Worm (Caenorhabditis elegans): Measurements from ENCODE around the gene T21D9.2.

Gene T21D9.2

ce11 chrX:2056875-2057274, 39.8 kb downstream of the T21D9.2 start:
- 0 out of 2 replicates have a peak, but pooled peaks have one; percentile 7 for TF ChIP-seq set-16 (GFP tag; IDR thresholded peaks at IDR 0.05)

ce11 chrX:2051602-2052001, 45.1 kb downstream of the T21D9.2 start, which contains the start of gene Y102A11A.1:
Gene Y102A11A.1, plus strand, starts transcription at chrX:2051824.
- TF ChIP-seq aly-2 (tag; optimal IDR thresholded peaks at IDR 0.05) (no peak), lin-38 (GFP tag; IDR thresholded peaks at IDR 0.05) (no peak), dve-1 (tag; optimal IDR thresholded peaks at IDR 0.05; ENCODE audit: insufficient read depth) (peak; percentile 21), madf-5 (GFP tag; IDR thresholded peaks at IDR 0.05) (no peak), pqm-1 (tag; optimal IDR thresholded peaks at IDR 0.05) (peak; percentile 64), daf-16 (GFP tag; optimal IDR thresholded peaks at IDR 0.05) (no peak), daf-16 (tag; optimal IDR thresholded peaks at IDR 0.05) (peak; percentile 56), nhr-25 (tag; optimal IDR thresholded peaks at IDR 0.05; ENCODE audit: borderline replicate concordance, insufficient read depth) (no peak), dmd-6 (GFP tag; IDR thresholded peaks at IDR 0.05) (peak; percentile 16; the same call in 1 of the 2 replicates)

- no peak for TF ChIP-seq gei-8 (GFP tag; optimal IDR thresholded peaks at IDR 0.05)
- TF ChIP-seq unc-62 (GFP tag; optimal IDR thresholded peaks at IDR 0.05 in 1 of 2), result peak in 1 of 2 experiments; percentile 96
- no peak for TF ChIP-seq unc-62 (tag; optimal IDR thresholded peaks at IDR 0.05)
Measured at ce11 chrX:2050212-2050611, 46.5 kb downstream of the T21D9.2 start.

ce11 chrX:2048865-2049405, 47.8 kb downstream of the T21D9.2 start:
- TF ChIP-seq set-16 (GFP tag; IDR thresholded peaks at IDR 0.05) (no peak), lsy-2 (tag; optimal IDR thresholded peaks at IDR 0.05) (no peak), lir-3 (tag; optimal IDR thresholded peaks at IDR 0.05) (no peak), arid-1 (GFP tag; conservative IDR thresholded peaks at IDR 0.05) (no peak), mep-1 (tag; optimal IDR thresholded peaks at IDR 0.05) (no peak), mes-2 (tag; optimal IDR thresholded peaks at IDR 0.05; ENCODE audit: poor library complexity, severe bottlenecking) (no peak), fkh-10 (GFP tag; optimal IDR thresholded peaks at IDR 0.05) (peak; percentile 28), nhr-237 (tag; optimal IDR thresholded peaks at IDR 0.05) (no peak), duxl-1 (tag; optimal IDR thresholded peaks at IDR 0.05; ENCODE audit: poor library complexity) (no peak)

- TF ChIP-seq zfp-3 (GFP tag; conservative IDR thresholded peaks at IDR 0.05), result no peak
- no peak for TF ChIP-seq aly-2 (tag; optimal IDR thresholded peaks at IDR 0.05)
- no peak for TF ChIP-seq mxl-2 (GFP tag; conservative IDR thresholded peaks at IDR 0.05)
- no peak for TF ChIP-seq zag-1 (tag; optimal IDR thresholded peaks at IDR 0.05)
- no peak for TF ChIP-seq zfp-2 (tag; optimal IDR thresholded peaks at IDR 0.05)
- no peak for TF ChIP-seq Y48G9A.11 (GFP tag; IDR thresholded peaks at IDR 0.05)
- TF ChIP-seq T20F7.1 (GFP tag; optimal IDR thresholded peaks at IDR 0.05), result no peak
- no peak for TF ChIP-seq ces-1 (GFP tag; optimal IDR thresholded peaks at IDR 0.05)
- peak in 1 of 2 experiments; percentile 88 for TF ChIP-seq unc-62 (GFP tag; optimal IDR thresholded peaks at IDR 0.05 in 1 of 2)
- no peak for TF ChIP-seq unc-62 (tag; optimal IDR thresholded peaks at IDR 0.05)
- TF ChIP-seq aha-1 (tag), result peak; percentile 53
- TF ChIP-seq T26A8.4 (GFP tag; IDR thresholded peaks at IDR 0.05), result no peak
- no peak for TF ChIP-seq nhr-42 (GFP tag; IDR thresholded peaks at IDR 0.05)
- TF ChIP-seq dmd-9 (GFP tag; IDR thresholded peaks at IDR 0.05), result no peak
- no peak for TF ChIP-seq Y5F2A.4 (GFP tag; optimal IDR thresholded peaks at IDR 0.05)
- TF ChIP-seq ZK546.5 (tag; optimal IDR thresholded peaks at IDR 0.05), result no peak
- TF ChIP-seq duxl-1 (tag; optimal IDR thresholded peaks at IDR 0.05; ENCODE audit: poor library complexity), result no peak
Measured at ce11 chrX:2047208-2047946, 49.3 kb downstream of the T21D9.2 start.

All from whole organism, L4 larva.